Worm (Caenorhabditis elegans) whole organism, young adult: ENCODE results near the gene F13B12.2.
A peak's percentile ranks its signal among the peaks of the same experiment; 100 is the strongest.

Source experiments
- B0336.3 ChIP-seq: fragments of 200-800 bp; sonication (Bioruptor generic); IDR thresholded peaks from 2 replicates; pipeline ENCODE4 v1.3.6; 2022; ENCODE audit warnings: missing genetic modification characterization, missing compliant biosample characterization
- F23B12.7 ChIP-seq: sonication (generic microtip); optimal IDR thresholded peaks from 2 replicates; lab custom pipeline; 2017; ENCODE audit warnings: missing genetic modification characterization, mild to moderate bottlenecking, missing compliant biosample characterization, antibody characterized with exemption, moderate library complexity; ENCODE audit not compliant: insufficient read depth
- F33H1.4 ChIP-seq: fragments of 200-800 bp; sonication (Bioruptor generic); IDR thresholded peaks from 2 replicates; pipeline ENCODE4 v1.3.6; 2022; ENCODE audit warnings: missing genetic modification reagents, missing genetic modification characterization, missing compliant biosample characterization
- F39B2.1 ChIP-seq: fragments of 200-800 bp; sonication (Bioruptor generic); IDR thresholded peaks from 2 replicates; pipeline ENCODE4 v1.3.6; 2022; ENCODE audit warnings: missing genetic modification reagents, missing genetic modification characterization, missing compliant biosample characterization
- F57C9.4 ChIP-seq: sonication (generic microtip); optimal IDR thresholded peaks from 2 replicates; lab custom pipeline; 2017; ENCODE audit warnings: mild to moderate bottlenecking, missing genetic modification characterization, missing compliant biosample characterization
- K12H6.12 ChIP-seq: fragments of 200-800 bp; sonication (Bioruptor generic); optimal IDR thresholded peaks from 2 replicates; lab custom pipeline; 2018; ENCODE audit warnings: mild to moderate bottlenecking, missing genetic modification characterization, missing compliant biosample characterization
- T07F8.4 ChIP-seq: sonication (generic microtip); optimal IDR thresholded peaks from 2 replicates; lab custom pipeline; 2016; ENCODE audit warnings: mild to moderate bottlenecking, missing genetic modification characterization, moderate library complexity, missing compliant biosample characterization
- Y53G8AR.9 ChIP-seq: fragments of 200-800 bp; sonication (Bioruptor generic); conservative IDR thresholded peaks from 2 replicates; pipeline ENCODE4 v1.3.6; 2022; ENCODE audit warnings: missing genetic modification reagents, missing genetic modification characterization, missing compliant biosample characterization
- Y56A3A.18 ChIP-seq: fragments of 200-800 bp; sonication (Bioruptor generic); IDR thresholded peaks from 2 replicates; pipeline ENCODE4 v1.3.6; 2022; ENCODE audit warnings: missing genetic modification reagents, missing genetic modification characterization, missing compliant biosample characterization
- Y67H2A.10 ChIP-seq: fragments of 200-800 bp; sonication (Bioruptor generic); conservative IDR thresholded peaks from 2 replicates; pipeline ENCODE4 v1.3.6; 2022; ENCODE audit warnings: missing genetic modification reagents, missing genetic modification characterization, missing compliant biosample characterization
- Y79H2A.3 ChIP-seq: fragments of 200-800 bp; sonication (Bioruptor generic); conservative IDR thresholded peaks from 2 replicates; pipeline ENCODE4 v1.3.6; 2022; ENCODE audit warnings: missing genetic modification reagents, missing genetic modification characterization, missing compliant biosample characterization
- aptf-2 ChIP-seq: fragments of 200-800 bp; sonication (Bioruptor generic); conservative IDR thresholded peaks from 2 replicates; pipeline ENCODE4 v1.3.6; 2022; ENCODE audit warnings: missing genetic modification reagents, missing genetic modification characterization, missing compliant biosample characterization
- attf-3 ChIP-seq: fragments of 200-800 bp; sonication (Bioruptor generic); conservative IDR thresholded peaks from 2 replicates; pipeline ENCODE4 v1.3.6; 2022; ENCODE audit warnings: missing genetic modification reagents, missing genetic modification characterization, missing compliant biosample characterization
- cebp-1 ChIP-seq, 2 experiments: fragments of 200-800 bp in 1 of 2; sonication (Bioruptor generic) in 1 of 2; sonication (generic microtip) in 1 of 2; IDR thresholded peaks in 1 of 2; optimal IDR thresholded peaks in 1 of 2; 2 replicates each; pipeline versions ENCODE4 v1.3.6 to Lab custom; 2017 to 2022; ENCODE audit warnings: missing compliant biosample characterization in 2 of 2, missing genetic modification characterization in 2 of 2, mild to moderate bottlenecking in 1 of 2, missing genetic modification reagents in 1 of 2, moderate library complexity in 1 of 2
- ceh-100 ChIP-seq: fragments of 200-800 bp; sonication (Bioruptor generic); IDR thresholded peaks from 2 replicates; pipeline ENCODE4 v1.3.6; 2022; ENCODE audit warnings: missing genetic modification reagents, missing genetic modification characterization, missing compliant biosample characterization
- ceh-58 ChIP-seq: fragments of 200-800 bp; sonication (Bioruptor generic); IDR thresholded peaks from 2 replicates; pipeline ENCODE4 v1.3.6; 2022; ENCODE audit warnings: missing genetic modification characterization, missing compliant biosample characterization
- dox-1 ChIP-seq: fragments of 200-800 bp; sonication (Bioruptor generic); IDR thresholded peaks from 2 replicates; pipeline ENCODE4 v1.3.6; 2022; ENCODE audit warnings: missing genetic modification reagents, missing genetic modification characterization, missing compliant biosample characterization
- dpff-1 ChIP-seq: sonication (generic microtip); optimal IDR thresholded peaks from 2 replicates; lab custom pipeline; 2017; ENCODE audit warnings: mild to moderate bottlenecking, missing genetic modification characterization, missing compliant biosample characterization
- efl-1 ChIP-seq: fragments of 150-350 bp; optimal IDR thresholded peaks from 2 replicates; lab custom pipeline; 2014; ENCODE audit warnings: missing biosample characterization, missing genetic modification reagents, missing genetic modification characterization
- egl-44 ChIP-seq: fragments of 200-800 bp; sonication (Bioruptor generic); IDR thresholded peaks from 2 replicates; pipeline ENCODE4 v1.3.6; 2022; ENCODE audit warnings: missing genetic modification reagents, missing genetic modification characterization, missing compliant biosample characterization
- hlh-26 ChIP-seq: fragments of 200-800 bp; sonication (Bioruptor generic); conservative IDR thresholded peaks from 2 replicates; pipeline ENCODE4 v1.3.6; 2022; ENCODE audit warnings: missing genetic modification reagents, missing genetic modification characterization, missing compliant biosample characterization
- hrde-1 ChIP-seq: sonication (generic microtip); optimal IDR thresholded peaks from 2 replicates; lab custom pipeline; 2016; ENCODE audit warnings: missing genetic modification characterization, mild to moderate bottlenecking, missing compliant biosample characterization, moderate library complexity, missing genotype, missing genetic modification reagents, borderline replicate concordance
- hsf-1 ChIP-seq: fragments of 200-800 bp; sonication (Bioruptor generic); IDR thresholded peaks from 2 replicates; pipeline ENCODE4 v1.3.6; 2022; ENCODE audit warnings: missing genetic modification reagents, missing genetic modification characterization, missing compliant biosample characterization
- let-607 ChIP-seq, 2 experiments: fragments of 200-800 bp in 1 of 2; sonication (Bioruptor generic) in 1 of 2; sonication (generic microtip) in 1 of 2; optimal IDR thresholded peaks; 2 replicates each; lab custom pipeline; 2016 to 2018; ENCODE audit warnings: mild to moderate bottlenecking in 2 of 2, missing compliant biosample characterization in 2 of 2, missing genetic modification characterization in 2 of 2, moderate library complexity in 2 of 2, missing genotype in 1 of 2
- lin-54 ChIP-seq: fragments of 200-800 bp; sonication (Bioruptor generic); optimal IDR thresholded peaks from 2 replicates; lab custom pipeline; 2018; ENCODE audit warnings: mild to moderate bottlenecking, missing genetic modification characterization, missing compliant biosample characterization
- lir-1 ChIP-seq: fragments of 200-800 bp; sonication (Bioruptor generic); conservative IDR thresholded peaks from 2 replicates; pipeline ENCODE4 v1.3.6; 2022; ENCODE audit warnings: missing genetic modification reagents, missing genetic modification characterization, missing compliant biosample characterization
- madf-10 ChIP-seq: sonication (generic microtip); optimal IDR thresholded peaks from 2 replicates; lab custom pipeline; 2016; ENCODE audit warnings: mild to moderate bottlenecking, missing genetic modification characterization, missing compliant biosample characterization
- madf-6 ChIP-seq: fragments of 200-800 bp; sonication (Bioruptor generic); IDR thresholded peaks from 2 replicates; pipeline ENCODE4 v1.3.6; 2022; ENCODE audit warnings: missing genetic modification reagents, missing genetic modification characterization, missing compliant biosample characterization
- nhr-27 ChIP-seq: fragments of 200-800 bp; sonication (Bioruptor generic); optimal IDR thresholded peaks from 2 replicates; lab custom pipeline; 2018; ENCODE audit warnings: mild to moderate bottlenecking, missing genetic modification characterization, moderate library complexity, missing compliant biosample characterization
- pbrm-1 ChIP-seq: fragments of 200-800 bp; sonication (Bioruptor generic); IDR thresholded peaks from 2 replicates; pipeline ENCODE4 v1.3.6; 2022; ENCODE audit warnings: missing genetic modification reagents, missing genetic modification characterization, missing compliant biosample characterization
- rcor-1 ChIP-seq: fragments of 200-800 bp; sonication (Bioruptor generic); IDR thresholded peaks from 2 replicates; pipeline ENCODE4 v1.3.6; 2022; ENCODE audit warnings: missing genetic modification reagents, missing genetic modification characterization, missing compliant biosample characterization
- rec-8 ChIP-seq, 2 experiments: sonication (generic microtip); optimal IDR thresholded peaks; 2 replicates each; lab custom pipeline; 2016; ENCODE audit warnings: mild to moderate bottlenecking in 2 of 2, missing genetic modification characterization in 2 of 2, missing genetic modification reagents in 2 of 2, missing genotype in 2 of 2, missing biosample characterization in 1 of 2, missing compliant biosample characterization in 1 of 2, moderate library complexity in 1 of 2
- snpc-4 ChIP-seq, 5 experiments: fragments of 150-350 bp in 1 of 5; sonication (generic microtip) in 4 of 5; optimal IDR thresholded peaks; 2 replicates each; lab custom pipeline; 2014 to 2018; ENCODE audit warnings: missing genetic modification characterization in 5 of 5, missing biosample characterization in 3 of 5, antibody characterized with exemption in 2 of 5, mild to moderate bottlenecking in 2 of 5, missing compliant biosample characterization in 2 of 5, missing genotype in 2 of 5, moderate library complexity in 2 of 5, missing genetic modification reagents in 1 of 5
- somi-1 ChIP-seq: fragments of 200-800 bp; sonication (Bioruptor generic); optimal IDR thresholded peaks from 2 replicates; lab custom pipeline; 2018; ENCODE audit warnings: mild to moderate bottlenecking, missing genetic modification characterization, missing compliant biosample characterization
- tbp1 ChIP-seq: fragments of 200-800 bp; sonication (Bioruptor generic); optimal IDR thresholded peaks from 2 replicates; lab custom pipeline; 2018; ENCODE audit warnings: mild to moderate bottlenecking, missing genetic modification characterization, missing compliant biosample characterization
- tlf-1 ChIP-seq: fragments of 200-800 bp; sonication (Bioruptor generic); optimal IDR thresholded peaks from 2 replicates; lab custom pipeline; 2018; ENCODE audit warnings: mild to moderate bottlenecking, missing genetic modification characterization, missing compliant biosample characterization
- xnd-1 ChIP-seq: sonication (generic microtip); optimal IDR thresholded peaks from 2 replicates; lab custom pipeline; 2016; ENCODE audit warnings: missing genotype, missing genetic modification reagents, missing genetic modification characterization, missing compliant biosample characterization
- ztf-18 ChIP-seq: sonication (generic microtip); optimal IDR thresholded peaks from 2 replicates; lab custom pipeline; 2016; ENCODE audit warnings: missing genotype, mild to moderate bottlenecking, missing genetic modification characterization, missing compliant biosample characterization
- ztf-26 ChIP-seq: sonication (generic microtip); optimal IDR thresholded peaks from 2 replicates; lab custom pipeline; 2017; ENCODE audit warnings: missing genetic modification characterization, missing compliant biosample characterization
- ztf-3 ChIP-seq: fragments of 200-800 bp; sonication (Bioruptor generic); optimal IDR thresholded peaks from 2 replicates; lab custom pipeline; 2018; ENCODE audit warnings: mild to moderate bottlenecking, missing genetic modification characterization, missing compliant biosample characterization
- ztf-6 ChIP-seq: fragments of 200-800 bp; sonication (Bioruptor generic); IDR thresholded peaks from 2 replicates; pipeline ENCODE4 v1.3.6; 2022; ENCODE audit warnings: missing genetic modification reagents, missing genetic modification characterization, missing compliant biosample characterization

F13B12.2 gene

ce11 chrIV:10382894-10383293 is 46.0 kb downstream of the F13B12.2 start:
- no peak for TF ChIP-seq egl-44 (GFP tag; lab: Robert Waterston, UW)
- no peak for TF ChIP-seq K12H6.12
- no peak for TF ChIP-seq ceh-58 (GFP tag; lab: Robert Waterston, UW)
- no peak for TF ChIP-seq Y79H2A.3 (GFP tag; lab: Robert Waterston, UW)
- TF ChIP-seq madf-10, result no peak
- TF ChIP-seq T07F8.4 (tag; lab: Kevin White, UChicago), result no peak
- no peak for TF ChIP-seq xnd-1 (tag; lab: Kevin White, UChicago)
- no peak for TF ChIP-seq snpc-4 (GFP tag; optimal IDR thresholded peaks at IDR 0.05; lab: Kevin White, UChicago)
- TF ChIP-seq snpc-4 (tag; optimal IDR thresholded peaks at IDR 0.05; lab: Kevin White, UChicago), result no peak

- 0 out of 2 replicates have a peak, but pooled peaks have one; percentile 0 for TF ChIP-seq Y67H2A.10
- TF ChIP-seq madf-10, result no peak
- TF ChIP-seq pbrm-1, result no peak
- TF ChIP-seq snpc-4 (GFP tag; optimal IDR thresholded peaks at IDR 0.05; lab: Kevin White, UChicago), result peak; percentile 5
- no peak for TF ChIP-seq snpc-4 (tag; optimal IDR thresholded peaks at IDR 0.05; lab: Kevin White, UChicago)
- TF ChIP-seq ztf-3 (GFP tag; lab: Kevin White, UChicago), result no peak
- no peak for TF ChIP-seq let-607 (tag; optimal IDR thresholded peaks at IDR 0.05; lab: Kevin White, UChicago)
- TF ChIP-seq B0336.3 (GFP tag; lab: Robert Waterston, UW), result no peak
- TF ChIP-seq tbp1 (GFP tag; lab: Kevin White, UChicago), result no peak
- peak; percentile 59 for TF ChIP-seq ztf-18 (tag; lab: Kevin White, UChicago)
- TF ChIP-seq ztf-6, result no peak
- no peak for TF ChIP-seq cebp-1 (GFP tag; IDR thresholded peaks at IDR 0.05; lab: Robert Waterston, UW)
- peak; percentile 3 for TF ChIP-seq cebp-1 (tag; optimal IDR thresholded peaks at IDR 0.05; lab: Kevin White, UChicago)
Observed at ce11 chrIV:10381035-10381434, 47.9 kb downstream of the F13B12.2 start.

- TF ChIP-seq hlh-26 (GFP tag; lab: Robert Waterston, UW), result no peak
- no peak for TF ChIP-seq ceh-100
- no peak for TF ChIP-seq ztf-3 (GFP tag; lab: Kevin White, UChicago)
- peak; percentile 16 for TF ChIP-seq lin-54 (GFP tag; lab: Kevin White, UChicago)
- peak; percentile 33; the same call in 1 of the 2 replicates for TF ChIP-seq rcor-1 (GFP tag; lab: Robert Waterston, UW)
- peak; percentile 70 for TF ChIP-seq efl-1
- peak; percentile 35; the same call in 1 of the 2 replicates for TF ChIP-seq lir-1 (GFP tag; lab: Robert Waterston, UW)
- TF ChIP-seq hsf-1 (GFP tag; lab: Robert Waterston, UW), result peak; percentile 66
- TF ChIP-seq ztf-26 (tag; lab: Kevin White, UChicago), result peak; percentile 27
- 0 out of 2 replicates have a peak, but pooled peaks have one; percentile 44 for TF ChIP-seq B0336.3 (GFP tag; lab: Robert Waterston, UW)
- TF ChIP-seq somi-1, result peak; percentile 28
- TF ChIP-seq xnd-1 (tag; lab: Kevin White, UChicago), result peak; percentile 67
- TF ChIP-seq rec-8 (tag; optimal IDR thresholded peaks at IDR 0.05; lab: Kevin White, UChicago), result no peak
- TF ChIP-seq snpc-4 (GFP tag; optimal IDR thresholded peaks at IDR 0.05; lab: Kevin White, UChicago), result no peak
- peak in 1 of 4 experiments; percentile 20 for TF ChIP-seq snpc-4 (tag; optimal IDR thresholded peaks at IDR 0.05; lab: Kevin White, UChicago)
- TF ChIP-seq dpff-1, result no peak
- TF ChIP-seq Y53G8AR.9, result no peak
- peak; percentile 82; the same call in 1 of the 2 replicates for TF ChIP-seq Y56A3A.18 (GFP tag; lab: Robert Waterston, UW)
- TF ChIP-seq tlf-1 (GFP tag; lab: Kevin White, UChicago), result peak; percentile 45
- peak; percentile 45 for TF ChIP-seq dox-1
- no peak for TF ChIP-seq tbp1 (GFP tag; lab: Kevin White, UChicago)
- peak; percentile 15; the same call in 1 of the 2 replicates for TF ChIP-seq F33H1.4 (GFP tag; lab: Robert Waterston, UW)
- peak; percentile 0 for TF ChIP-seq F23B12.7 (tag; lab: Kevin White, UChicago)
- no peak for TF ChIP-seq attf-3 (GFP tag; lab: Robert Waterston, UW)
- TF ChIP-seq nhr-27 (tag; lab: Kevin White, UChicago), result no peak
- TF ChIP-seq hrde-1 (tag; lab: Kevin White, UChicago), result no peak
- TF ChIP-seq ztf-6, result no peak
- 0 out of 2 replicates have a peak, but pooled peaks have one; percentile 32 for TF ChIP-seq pbrm-1
- no peak for TF ChIP-seq F57C9.4 (tag; lab: Kevin White, UChicago)
- peak; percentile 80 for TF ChIP-seq madf-6
- no peak for TF ChIP-seq F39B2.1 (GFP tag; lab: Robert Waterston, UW)
- no peak for TF ChIP-seq aptf-2 (GFP tag; lab: Robert Waterston, UW)
Observed at ce11 chrIV:10380626-10381025, 48.3 kb downstream of the F13B12.2 start.
